Worm (Caenorhabditis elegans): ENCODE measurements around the gene frpr-7.
A peak's percentile ranks its signal among the peaks of the same experiment; 100 is the strongest.

Gene frpr-7

ce11 chrX:17628345-17628744 lies 48.7 kb upstream of the frpr-7 start (continued):
- TF ChIP-seq unc-86 (tag; optimal IDR thresholded peaks at IDR 0.05) (no peak), sox-4 (tag; optimal IDR thresholded peaks at IDR 0.05) (no peak), pqm-1 (tag; optimal IDR thresholded peaks at IDR 0.05) (no peak), F16B12.6 (tag; optimal IDR thresholded peaks at IDR 0.05) (no peak), ces-1 (GFP tag; optimal IDR thresholded peaks at IDR 0.05) (no peak), dsc-1 (tag; optimal IDR thresholded peaks at IDR 0.05) (peak; percentile 1), lin-14 (GFP tag; optimal IDR thresholded peaks at IDR 0.05) (peak; percentile 82), tbx-2 (tag; optimal IDR thresholded peaks at IDR 0.05) (no peak), hlh-4 (tag; optimal IDR thresholded peaks at IDR 0.05) (no peak), efl-1 (optimal IDR thresholded peaks at IDR 0.05) (no peak), efl-1 (GFP tag; optimal IDR thresholded peaks at IDR 0.05 in 1 of 2) (no peak), mdl-1 (tag; optimal IDR thresholded peaks at IDR 0.05) (peak in 1 of 2 experiments; percentile 13), unc-30 (tag; optimal IDR thresholded peaks at IDR 0.05) (no peak), hpl-2 (GFP tag; optimal IDR thresholded peaks at IDR 0.05) (no peak), isw-1 (GFP tag; IDR thresholded peaks at IDR 0.05) (no peak), lin-35 (GFP tag; optimal IDR thresholded peaks at IDR 0.05) (peak in 1 of 2 experiments; percentile 23), ama-1 (optimal IDR thresholded peaks at IDR 0.05) (no peak), swsn-7 (tag; optimal IDR thresholded peaks at IDR 0.05) (peak; percentile 21), lsy-2 (tag; optimal IDR thresholded peaks at IDR 0.05) (peak in 1 of 2 experiments; percentile 40)

DNA sequence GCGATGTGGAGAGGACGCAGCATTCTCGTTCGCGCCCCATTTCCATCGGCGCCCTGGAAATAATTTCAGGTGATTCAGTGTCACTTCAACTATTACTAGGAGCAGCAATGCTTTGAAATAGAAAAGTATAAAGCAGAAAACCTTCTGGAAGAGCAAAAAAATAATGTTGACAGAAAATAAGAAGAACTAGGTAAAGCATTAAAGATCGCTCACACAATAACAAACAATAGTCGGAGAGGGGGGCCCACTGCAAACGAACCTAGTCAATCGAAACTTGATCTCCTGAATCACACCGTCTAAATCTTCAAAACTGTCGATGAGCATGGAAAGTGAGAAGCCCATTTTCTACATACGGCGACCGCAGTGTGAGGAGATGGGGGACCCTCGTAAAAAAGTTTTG lies 48.2 kb upstream of the frpr-7 start:
- TF ChIP-seq pag-3 (tag; optimal IDR thresholded peaks at IDR 0.05; ENCODE audit: borderline replicate concordance, insufficient read depth) (no peak), lin-39 (tag; optimal IDR thresholded peaks at IDR 0.05) (no peak), nhr-71 (tag; optimal IDR thresholded peaks at IDR 0.05) (no peak), xbp-1 (tag; optimal IDR thresholded peaks at IDR 0.05) (no peak), unc-30 (tag; optimal IDR thresholded peaks at IDR 0.05) (no peak)

DNA sequence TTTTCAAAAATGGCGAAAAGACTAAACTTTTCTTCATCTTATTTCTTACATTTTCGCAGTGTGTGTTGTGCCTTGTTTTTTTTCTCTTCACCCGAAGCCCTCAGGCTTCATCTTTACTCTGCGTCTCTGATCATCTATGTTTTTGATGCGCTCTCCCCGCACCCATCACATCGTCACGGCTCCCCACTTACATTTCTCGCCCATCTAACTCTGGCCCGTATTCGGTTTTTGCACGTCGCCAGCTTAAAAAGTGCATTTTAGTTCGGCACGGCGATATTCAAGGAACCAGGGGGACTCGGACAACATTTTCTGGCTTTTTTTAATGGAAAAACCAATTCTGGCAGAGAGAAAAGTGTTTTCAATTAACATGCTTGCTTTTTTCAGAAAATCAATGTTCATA lies 47.7 kb upstream of the frpr-7 start:
- no peak for TF ChIP-seq blmp-1 (tag; optimal IDR thresholded peaks at IDR 0.05)
- no peak for TF ChIP-seq ceh-88 (GFP tag; IDR thresholded peaks at IDR 0.05)
- no peak for TF ChIP-seq ztf-4 (tag; optimal IDR thresholded peaks at IDR 0.05)
- peak; percentile 10 for TF ChIP-seq aha-1 (tag; optimal IDR thresholded peaks at IDR 0.05)
- TF ChIP-seq jun-1 (tag; optimal IDR thresholded peaks at IDR 0.05) = no peak
- TF ChIP-seq lin-35 (GFP tag; optimal IDR thresholded peaks at IDR 0.05) = no peak
- no peak for TF ChIP-seq hpl-2 (GFP tag; optimal IDR thresholded peaks at IDR 0.05)
- no peak for TF ChIP-seq lin-39 (tag; optimal IDR thresholded peaks at IDR 0.05)
- TF ChIP-seq irx-1 (tag; optimal IDR thresholded peaks at IDR 0.05) = no peak
- peak; percentile 43 for TF ChIP-seq pax-3 (tag; optimal IDR thresholded peaks at IDR 0.05)
- no peak for TF ChIP-seq sox-4 (tag; optimal IDR thresholded peaks at IDR 0.05)
- no peak for TF ChIP-seq efl-3 (GFP tag; optimal IDR thresholded peaks at IDR 0.05)
- TF ChIP-seq fkh-10 (GFP tag; optimal IDR thresholded peaks at IDR 0.05) = peak; percentile 70
- TF ChIP-seq lin-14 (GFP tag; optimal IDR thresholded peaks at IDR 0.05) = peak; percentile 78
- 0 out of 2 replicates have a peak, but pooled peaks have one; percentile 7 for TF ChIP-seq nhr-19 (GFP tag; conservative IDR thresholded peaks at IDR 0.05)
- TF ChIP-seq nhr-71 (tag; optimal IDR thresholded peaks at IDR 0.05) = peak; percentile 30
- no peak for TF ChIP-seq fkh-4 (tag; optimal IDR thresholded peaks at IDR 0.05; ENCODE audit: borderline replicate concordance)
- no peak for TF ChIP-seq dpl-1 (GFP tag; optimal IDR thresholded peaks at IDR 0.05)
- TF ChIP-seq egl-13 (tag; optimal IDR thresholded peaks at IDR 0.05) = no peak
- no peak for TF ChIP-seq lin-15B (tag; optimal IDR thresholded peaks at IDR 0.05)
- peak in 1 of 2 experiments; percentile 13 for TF ChIP-seq lsy-2 (tag; optimal IDR thresholded peaks at IDR 0.05)
- no peak for TF ChIP-seq unc-30 (tag; optimal IDR thresholded peaks at IDR 0.05)
- TF ChIP-seq nhr-12 (tag; optimal IDR thresholded peaks at IDR 0.05) = no peak
- TF ChIP-seq elt-3 (tag; optimal IDR thresholded peaks at IDR 0.05) = no peak
- TF ChIP-seq nhr-20 (tag; optimal IDR thresholded peaks at IDR 0.05) = no peak
- TF ChIP-seq snu-23 (GFP tag; optimal IDR thresholded peaks at IDR 0.05) = peak; percentile 3
- TF ChIP-seq fkh-8 (tag; optimal IDR thresholded peaks at IDR 0.05) = peak; percentile 76
- peak; percentile 37 for TF ChIP-seq mep-1 (tag; optimal IDR thresholded peaks at IDR 0.05)
- no peak for TF ChIP-seq rnt-1 (tag; optimal IDR thresholded peaks at IDR 0.05)
- TF ChIP-seq nhr-28 (tag; optimal IDR thresholded peaks at IDR 0.05) = no peak
- peak; percentile 32 for TF ChIP-seq fos-1 (tag; optimal IDR thresholded peaks at IDR 0.05)
- TF ChIP-seq tbx-2 (tag; optimal IDR thresholded peaks at IDR 0.05) = no peak
- TF ChIP-seq ets-5 (GFP tag; IDR thresholded peaks at IDR 0.05) = no peak
- no peak for TF ChIP-seq hlh-4 (tag; optimal IDR thresholded peaks at IDR 0.05)
- TF ChIP-seq ceh-82 (tag; optimal IDR thresholded peaks at IDR 0.05) = peak in 2 of 3 experiments; percentile 7 to 40
- TF ChIP-seq swsn-7 (tag; optimal IDR thresholded peaks at IDR 0.05) = peak; percentile 16
- peak; percentile 4 for TF ChIP-seq nhr-47 (tag; optimal IDR thresholded peaks at IDR 0.05)
- no peak for TF ChIP-seq pqm-1 (tag; optimal IDR thresholded peaks at IDR 0.05)
